Fruit fly (Drosophila melanogaster) Kc167 (cell line): ENCODE results near the gene CG5556.

Experiments used
- Myc ChIP-seq: fragments of >200 bp; optimal IDR thresholded peaks from 2 replicates; lab custom pipeline; 2017; ENCODE audit warnings: missing external identifiers
- Sin3A ChIP-seq: fragments of >200 bp; optimal IDR thresholded peaks from 2 replicates; lab custom pipeline; 2018; ENCODE audit warnings: missing external identifiers
- h ChIP-seq: fragments of >200 bp; optimal IDR thresholded peaks from 3 replicates; lab custom pipeline; 2018; ENCODE audit warnings: missing external identifiers
- psq ChIP-seq: fragments of >200 bp; optimal IDR thresholded peaks from 2 replicates; lab custom pipeline; 2017; ENCODE audit warnings: missing external identifiers
- ttk ChIP-seq: sonication (Bioruptor generic); optimal IDR thresholded peaks from 2 replicates; lab custom pipeline; 2017; ENCODE audit warnings: missing external identifiers

- TF ChIP-seq ttk (no peak), psq (lab: Kevin White, UChicago) (no peak), Sin3A (lab: Kevin White, UChicago) (no peak), Myc (no peak), h (no peak)
Measured at dm6 chr2L:1377635-1378034, 25.0 kb upstream of the CG5556 start.
